Fruit fly (Drosophila melanogaster) whole organism, embryonic: ENCODE measurements around the gene LpR2.

ENCODE experiments used
- CG7372 ChIP-seq: fragments of 200-800 bp; sonication (Bioruptor generic); IDR thresholded peaks from 2 replicates; pipeline ENCODE4 v1.3.6; 2022; ENCODE audit warnings: missing biosample characterization, missing genetic modification characterization
- GATAe ChIP-seq: fragments of 200-800 bp; sonication (Bioruptor generic); conservative IDR thresholded peaks from 2 replicates; pipeline ENCODE4 v1.3.6; 2022; ENCODE audit warnings: missing biosample characterization, missing genetic modification characterization
- NFAT ChIP-seq: fragments of 200-800 bp; sonication (Bioruptor generic); IDR thresholded peaks from 2 replicates; pipeline ENCODE4 v1.3.6; 2022; ENCODE audit warnings: missing biosample characterization, missing genetic modification characterization
- Optix ChIP-seq: fragments of 200-800 bp; sonication (Bioruptor generic); IDR thresholded peaks from 3 replicates; pipeline ENCODE4 v1.3.6; 2022; ENCODE audit warnings: missing biosample characterization, missing genetic modification characterization
- mirr ChIP-seq: fragments of 200-800 bp; sonication (Bioruptor generic); optimal IDR thresholded peaks from 3 replicates; lab custom pipeline; 2018; ENCODE audit warnings: missing biosample characterization, mild to moderate bottlenecking, missing genetic modification characterization
- oc ChIP-seq: fragments of 200-800 bp; sonication (Bioruptor generic); optimal IDR thresholded peaks from 2 replicates; lab custom pipeline; 2018; ENCODE audit warnings: missing biosample characterization, mild to moderate bottlenecking, missing genetic modification characterization, moderate library complexity
- otp ChIP-seq: fragments of 200-800 bp; sonication (Bioruptor generic); IDR thresholded peaks from 3 replicates; pipeline ENCODE4, ENCODE4 v1.3.6; 2022; ENCODE audit warnings: missing biosample characterization, missing genetic modification characterization
- yki ChIP-seq: fragments of >200 bp; optimal IDR thresholded peaks from 3 replicates; lab custom pipeline; 2018

dm6 chr3R:25776137-25776536 lies 35.9 kb upstream of the LpR2 start, which contains the start of gene CG17196:
- TF ChIP-seq yki (lab: Kevin White, UChicago) (no peak), GATAe (GFP tag; lab: Robert Waterston, UW) (no peak), CG7372 (GFP tag; lab: Robert Waterston, UW) (no peak), Optix (no peak), NFAT (GFP tag; lab: Robert Waterston, UW) (no peak), mirr (no peak), oc (tag; lab: Kevin White, UChicago) (no peak), otp (GFP tag; lab: Robert Waterston, UW) (no peak)
